Fruit fly (Drosophila melanogaster): ENCODE measurements around the gene CG15465.

Gene CG15465

dm6 chrX:5084146-5085085 lies 1.1 kb upstream of the CG15465 start, which contains the start of gene CG32767 (continued):
- TF ChIP-seq CG11695 (GFP tag; IDR thresholded peaks at IDR 0.05) (peak; percentile 52; the same call in 2 of the 3 replicates), ftz-f1 (GFP tag; optimal IDR thresholded peaks at IDR 0.05) (no peak), disco-r (GFP tag; optimal IDR thresholded peaks at IDR 0.05) (no peak), tio (GFP tag; optimal IDR thresholded peaks at IDR 0.05) (no peak), CG30403 (GFP tag; optimal IDR thresholded peaks at IDR 0.05) (peak; percentile 7), wek (GFP tag; optimal IDR thresholded peaks at IDR 0.05) (peak; percentile 20), CG10565 (GFP tag; optimal IDR thresholded peaks at IDR 0.05) (no peak), sr (GFP tag; IDR thresholded peaks at IDR 0.05) (no peak), CG11723 (GFP tag; optimal IDR thresholded peaks at IDR 0.05) (no peak), Ravus (GFP tag; IDR thresholded peaks at IDR 0.05) (no peak), Fer2 (tag; optimal IDR thresholded peaks at IDR 0.05) (no peak), Dbx (GFP tag; IDR thresholded peaks at IDR 0.05) (no peak), HLH4C (GFP tag; IDR thresholded peaks at IDR 0.05; ENCODE audit: partially characterized antibody) (peak; percentile 81), C15 (GFP tag; IDR thresholded peaks at IDR 0.05) (no peak), crol (GFP tag; IDR thresholded peaks at IDR 0.05) (no peak), Mrtf (GFP tag; IDR thresholded peaks at IDR 0.05) (no peak), inv (GFP tag; IDR thresholded peaks at IDR 0.05; ENCODE audit: partially characterized antibody) (peak; percentile 93), BtbVII (GFP tag; optimal IDR thresholded peaks at IDR 0.05) (no peak), Sin3A (optimal IDR thresholded peaks at IDR 0.05) (no peak), ind (GFP tag; optimal IDR thresholded peaks at IDR 0.05) (no peak), Max (GFP tag; optimal IDR thresholded peaks at IDR 0.05) (peak; percentile 16), kah (GFP tag; optimal IDR thresholded peaks at IDR 0.05) (no peak), en (GFP tag; optimal IDR thresholded peaks at IDR 0.05) (no peak), lab (GFP tag; optimal IDR thresholded peaks at IDR 0.05) (peak; percentile 33), CG6254 (GFP tag; optimal IDR thresholded peaks at IDR 0.05) (no peak), CG10366 (GFP tag; IDR thresholded peaks at IDR 0.05) (no peak), Fer3 (tag; optimal IDR thresholded peaks at IDR 0.05) (peak; percentile 24), CG7556 (GFP tag; optimal IDR thresholded peaks at IDR 0.05) (no peak), D (optimal IDR thresholded peaks at IDR 0.05) (no peak), D (GFP tag; optimal IDR thresholded peaks at IDR 0.05) (no peak), B-H1 (GFP tag; IDR thresholded peaks at IDR 0.05) (no peak; the same call in 2 of the 3 replicates), D19B (GFP tag; optimal IDR thresholded peaks at IDR 0.05) (peak; percentile 14), her (GFP tag; optimal IDR thresholded peaks at IDR 0.05) (no peak), gt (GFP tag; IDR thresholded peaks at IDR 0.05) (no peak), Side (GFP tag; optimal IDR thresholded peaks at IDR 0.05) (peak; percentile 12), CG12391 (tag; optimal IDR thresholded peaks at IDR 0.05) (peak; percentile 36), CG9817 (tag; optimal IDR thresholded peaks at IDR 0.05) (no peak), Myb (GFP tag; optimal IDR thresholded peaks at IDR 0.05) (peak; percentile 97), Med (GFP tag) (peak; percentile 93), CG17186 (GFP tag; optimal IDR thresholded peaks at IDR 0.05) (no peak), PHDP (tag; optimal IDR thresholded peaks at IDR 0.05) (peak; percentile 22), CG3065 (GFP tag; optimal IDR thresholded peaks at IDR 0.05) (no peak), Sry-δ (GFP tag; optimal IDR thresholded peaks at IDR 0.05) (peak; percentile 96), CG5180 (GFP tag; optimal IDR thresholded peaks at IDR 0.05) (no peak), tll (GFP tag; optimal IDR thresholded peaks at IDR 0.05) (no peak), CG4617 (GFP tag; optimal IDR thresholded peaks at IDR 0.05; ENCODE audit: borderline replicate concordance) (peak; percentile 79), CG18764 (GFP tag; optimal IDR thresholded peaks at IDR 0.05) (peak; percentile 11), Sry-β (GFP tag; optimal IDR thresholded peaks at IDR 0.05) (no peak), eyg (GFP tag; optimal IDR thresholded peaks at IDR 0.05) (peak; percentile 18)
